Fruit fly (Drosophila melanogaster): Measurements from ENCODE around the gene Aven.

Gene Aven

DNA sequence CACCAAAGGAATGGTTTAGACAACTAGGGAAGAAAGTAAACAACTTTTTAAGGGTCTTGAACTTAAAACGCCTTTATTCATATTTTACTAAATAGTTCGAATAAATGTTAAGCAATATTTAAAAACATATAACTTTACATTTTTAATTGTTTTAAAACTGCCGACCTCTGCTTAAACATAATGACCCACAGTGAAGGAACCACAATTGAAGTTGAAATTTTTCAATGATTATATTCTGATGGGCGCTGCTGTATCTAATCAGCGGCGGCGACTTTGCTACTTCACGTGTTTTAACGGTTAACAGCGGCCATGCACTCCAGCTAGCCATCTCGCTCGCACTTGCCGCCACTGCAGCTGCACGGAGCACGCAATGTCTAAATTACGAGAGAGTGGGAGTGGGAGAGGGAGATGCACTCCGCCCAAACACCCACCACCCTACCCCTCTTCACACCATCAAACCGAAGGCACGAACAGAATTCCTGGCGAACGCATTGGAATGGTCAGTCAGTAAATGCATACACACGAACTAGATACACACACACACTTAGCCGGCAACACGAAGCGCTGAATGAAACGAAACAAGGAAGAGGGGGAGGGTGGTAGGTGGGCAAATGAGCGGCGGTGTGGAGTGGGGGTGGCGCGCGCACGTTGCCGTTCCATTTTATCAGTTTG lies 50.6 kb downstream of the Aven start (continued):
- TF ChIP-seq H15 (GFP tag; IDR thresholded peaks at IDR 0.05) = no peak
- no peak for TF ChIP-seq dan (GFP tag; IDR thresholded peaks at IDR 0.05)
- TF ChIP-seq CG7271 (tag; optimal IDR thresholded peaks at IDR 0.05) = no peak
- TF ChIP-seq tll (GFP tag; optimal IDR thresholded peaks at IDR 0.05) = no peak
- TF ChIP-seq chm (GFP tag; IDR thresholded peaks at IDR 0.05) = no peak
- TF ChIP-seq fu2 (GFP tag; optimal IDR thresholded peaks at IDR 0.05) = peak; percentile 33
- TF ChIP-seq pnt (GFP tag; optimal IDR thresholded peaks at IDR 0.05) = peak; percentile 4
- no peak for TF ChIP-seq Awh (GFP tag; IDR thresholded peaks at IDR 0.05)
- peak; percentile 34; the same call in 1 of the 3 replicates for TF ChIP-seq CG7963 (GFP tag; IDR thresholded peaks at IDR 0.05; ENCODE audit: partially characterized antibody)
- TF ChIP-seq Oli (tag; optimal IDR thresholded peaks at IDR 0.05) = peak; percentile 80
- TF ChIP-seq Sin3A (optimal IDR thresholded peaks at IDR 0.05) = no peak
- TF ChIP-seq Ravus (GFP tag; IDR thresholded peaks at IDR 0.05) = no peak
- peak; percentile 47 for TF ChIP-seq CG9727 (GFP tag; optimal IDR thresholded peaks at IDR 0.05)
- peak; percentile 57 for TF ChIP-seq ind (GFP tag; optimal IDR thresholded peaks at IDR 0.05)
- TF ChIP-seq ssp (GFP tag; IDR thresholded peaks at IDR 0.05) = peak; percentile 15; the same call in 1 of the 2 replicates
- no peak for TF ChIP-seq CG2116 (GFP tag; optimal IDR thresholded peaks at IDR 0.05)
- peak; percentile 14 for TF ChIP-seq Abd-B (GFP tag; optimal IDR thresholded peaks at IDR 0.05)
- peak; percentile 36; the same call in 1 of the 3 replicates for TF ChIP-seq Mrtf (GFP tag; IDR thresholded peaks at IDR 0.05)
- peak; percentile 71 for TF ChIP-seq Med (GFP tag)
- TF ChIP-seq CG15479 (GFP tag; optimal IDR thresholded peaks at IDR 0.05) = peak; percentile 78
- peak; percentile 67 for TF ChIP-seq Fer3 (tag; optimal IDR thresholded peaks at IDR 0.05)
- no peak for TF ChIP-seq CG4707 (GFP tag; optimal IDR thresholded peaks at IDR 0.05)
- no peak for TF ChIP-seq lov (optimal IDR thresholded peaks at IDR 0.05)
- no peak for TF ChIP-seq lov (GFP tag; IDR thresholded peaks at IDR 0.05)
- no peak; the same call in 1 of the 2 replicates for TF ChIP-seq Bgb (GFP tag; IDR thresholded peaks at IDR 0.05; ENCODE audit: partially characterized antibody)
- no peak for TF ChIP-seq vfl (GFP tag; optimal IDR thresholded peaks at IDR 0.05)
- peak; percentile 77 for TF ChIP-seq CG15269 (tag; optimal IDR thresholded peaks at IDR 0.05)
- no peak for TF ChIP-seq CG7987 (GFP tag; optimal IDR thresholded peaks at IDR 0.05)
- peak; percentile 46 for TF ChIP-seq CG5180 (GFP tag; optimal IDR thresholded peaks at IDR 0.05)
- no peak for TF ChIP-seq psq (GFP tag; optimal IDR thresholded peaks at IDR 0.05)
- peak; percentile 65 for TF ChIP-seq CG15601 (tag; optimal IDR thresholded peaks at IDR 0.05)
- TF ChIP-seq CG13624 (GFP tag; optimal IDR thresholded peaks at IDR 0.05) = no peak
- peak; percentile 49 for TF ChIP-seq CG17829 (tag; optimal IDR thresholded peaks at IDR 0.05)
- no peak for TF ChIP-seq crp (GFP tag; optimal IDR thresholded peaks at IDR 0.05)
- TF ChIP-seq odd (GFP tag; optimal IDR thresholded peaks at IDR 0.05) = peak; percentile 38
- TF ChIP-seq ase (GFP tag; IDR thresholded peaks at IDR 0.05) = 0 out of 3 replicates have a peak, but pooled peaks have one; percentile 40
- TF ChIP-seq sens (GFP tag) = peak; percentile 89
- peak; percentile 6 for TF ChIP-seq Hand (GFP tag; optimal IDR thresholded peaks at IDR 0.05)
- no peak for TF ChIP-seq Antp (GFP tag; optimal IDR thresholded peaks at IDR 0.05)
- TF ChIP-seq Dip3 (GFP tag; optimal IDR thresholded peaks at IDR 0.05) = no peak
- no peak for TF ChIP-seq disco-r (GFP tag; optimal IDR thresholded peaks at IDR 0.05)
- no peak for TF ChIP-seq Dfd (GFP tag; optimal IDR thresholded peaks at IDR 0.05)
- no peak for TF ChIP-seq Elba2 (GFP tag; optimal IDR thresholded peaks at IDR 0.05)
- peak; percentile 43 for TF ChIP-seq NfI (GFP tag; optimal IDR thresholded peaks at IDR 0.05)
- no peak for TF ChIP-seq pan (optimal IDR thresholded peaks at IDR 0.05)
- no peak for TF ChIP-seq pan (GFP tag; optimal IDR thresholded peaks at IDR 0.05 in 1 of 2, IDR thresholded peaks at IDR 0.05 in 1 of 2)
- no peak for TF ChIP-seq CG7372 (GFP tag; IDR thresholded peaks at IDR 0.05)
- TF ChIP-seq gcm2 (GFP tag; optimal IDR thresholded peaks at IDR 0.05) = no peak
- TF ChIP-seq CG16863 (GFP tag; optimal IDR thresholded peaks at IDR 0.05) = peak; percentile 38
- no peak for TF ChIP-seq Nf-YC (tag; optimal IDR thresholded peaks at IDR 0.05)
- no peak for TF ChIP-seq Mad (GFP tag; optimal IDR thresholded peaks at IDR 0.05)
